Fruit fly (Drosophila melanogaster): ENCODE data around the gene CG31807.

DNA sequence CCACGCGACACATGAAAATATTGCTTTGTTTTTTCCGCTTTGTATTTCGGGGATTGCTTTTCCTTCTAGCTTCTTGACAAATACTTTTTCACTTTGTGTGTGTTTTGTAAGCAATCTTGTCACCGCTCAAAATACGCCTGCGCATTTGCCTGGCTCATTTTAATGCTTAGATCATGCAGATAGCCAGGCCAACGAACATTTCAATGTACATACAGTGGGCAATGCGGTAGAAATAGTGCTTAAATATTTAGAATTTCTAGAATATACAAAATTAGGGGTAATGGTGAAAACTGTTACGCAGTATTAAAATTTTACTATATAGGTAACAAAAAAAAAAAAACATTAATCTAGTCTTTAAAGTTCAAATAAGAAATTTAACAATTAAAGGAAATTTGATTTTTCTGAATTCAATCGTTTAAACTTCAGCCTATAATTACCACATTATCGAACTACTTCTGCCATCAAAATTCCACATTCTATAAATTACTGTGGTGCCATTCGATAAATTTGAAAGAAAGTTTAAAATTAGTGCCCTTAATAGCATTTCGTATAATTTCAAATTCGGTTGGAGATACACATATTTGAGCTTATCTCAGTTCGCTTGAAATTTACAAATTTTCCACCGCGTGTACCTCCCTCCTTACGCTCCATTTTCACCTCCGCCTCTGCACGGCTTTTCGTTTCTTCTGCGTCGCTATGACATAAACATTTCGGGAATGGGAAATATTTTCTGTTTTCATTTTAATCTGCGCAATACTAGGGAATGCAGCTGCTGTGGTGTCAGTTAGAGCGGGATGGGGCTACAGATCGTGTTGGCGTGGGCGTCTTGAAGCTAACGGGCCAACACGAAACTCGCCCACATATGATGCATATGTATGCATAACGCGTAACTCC, 23.3 kb upstream of the CG31807 start:
- TF ChIP-seq usp (GFP tag; optimal IDR thresholded peaks at IDR 0.05) (no peak), psq (optimal IDR thresholded peaks at IDR 0.05) (no peak), pan (optimal IDR thresholded peaks at IDR 0.05) (no peak)

Data from whole organism.